Worm (Caenorhabditis elegans) whole organism, L2 larva: ENCODE data around the gene smu-2.

Experiments used
- F13H6.1 ChIP-seq: sonication (generic microtip); optimal IDR thresholded peaks from 2 replicates; lab custom pipeline; 2016; ENCODE audit warnings: missing genetic modification characterization, missing compliant biosample characterization
- aly-2 ChIP-seq: fragments of 150-350 bp; optimal IDR thresholded peaks from 2 replicates; lab custom pipeline; 2014; ENCODE audit warnings: missing biosample characterization, missing genetic modification characterization
- egl-27 ChIP-seq: sonication (generic microtip); optimal IDR thresholded peaks from 3 replicates; lab custom pipeline; 2017; ENCODE audit warnings: missing biosample characterization, missing genetic modification reagents, missing genetic modification characterization
- lsy-2 ChIP-seq, 2 experiments: fragments of 150-350 bp in 1 of 2; sonication (generic microtip) in 1 of 2; optimal IDR thresholded peaks; 2 replicates each; lab custom pipeline; 2014 to 2017; ENCODE audit warnings: missing biosample characterization in 2 of 2, missing genetic modification characterization in 2 of 2
- nhr-11 ChIP-seq: fragments of 150-350 bp; optimal IDR thresholded peaks from 2 replicates; lab custom pipeline; 2014; ENCODE audit warnings: missing biosample characterization, missing genetic modification characterization
- nhr-12 ChIP-seq: fragments of 150-350 bp; optimal IDR thresholded peaks from 2 replicates; lab custom pipeline; 2014; ENCODE audit warnings: missing biosample characterization, missing genetic modification characterization
- sma-9 ChIP-seq, 2 experiments: fragments of 150-350 bp in 1 of 2; sonication (generic microtip) in 1 of 2; optimal IDR thresholded peaks; 2 replicates each; lab custom pipeline; 2014 to 2016; ENCODE audit warnings: missing genetic modification characterization in 2 of 2, mild to moderate bottlenecking in 1 of 2, missing biosample characterization in 1 of 2, missing compliant biosample characterization in 1 of 2, missing genetic modification reagents in 1 of 2, moderate library complexity in 1 of 2
- ztf-4 ChIP-seq: fragments of 150-350 bp; optimal IDR thresholded peaks from 2 replicates; lab custom pipeline; 2014; ENCODE audit warnings: missing biosample characterization, missing genetic modification characterization

- TF ChIP-seq egl-27 = no peak
- TF ChIP-seq nhr-11 = no peak
- TF ChIP-seq sma-9 (GFP tag; optimal IDR thresholded peaks at IDR 0.05; lab: Kevin White, UChicago) = no peak
- TF ChIP-seq sma-9 (tag; optimal IDR thresholded peaks at IDR 0.05; lab: Kevin White, UChicago) = no peak
- TF ChIP-seq ztf-4 = no peak
- no peak for TF ChIP-seq F13H6.1 (tag; lab: Kevin White, UChicago)
- TF ChIP-seq lsy-2 (tag; optimal IDR thresholded peaks at IDR 0.05; lab: Kevin White, UChicago) = no peak
- TF ChIP-seq nhr-12 (tag; lab: Kevin White, UChicago) = no peak
- TF ChIP-seq aly-2 (tag; lab: Kevin White, UChicago) = no peak
Observed at ce11 chrII:3528256-3528655, 46.0 kb downstream of the smu-2 start, which contains the start of gene ncs-6.
